Worm (Caenorhabditis elegans) whole organism, L4 larva: ENCODE measurements around the gene M05D6.2.

Experiments
- lin-39 ChIP-seq: fragments of 150-350 bp; optimal IDR thresholded peaks from 2 replicates; lab custom pipeline; 2014; ENCODE audit warnings: missing biosample characterization, missing genetic modification reagents, missing genetic modification characterization
- madf-5 ChIP-seq, 2 experiments: fragments of 200-800 bp; sonication (Bioruptor generic); IDR thresholded peaks; 2 replicates each; pipeline ENCODE4 v1.3.6; 2022; ENCODE audit warnings: missing compliant biosample characterization in 2 of 2, missing genetic modification characterization in 2 of 2
- nhr-25 ChIP-seq: sonication (generic microtip); optimal IDR thresholded peaks from 2 replicates; lab custom pipeline; 2017; ENCODE audit warnings: missing genetic modification characterization, mild to moderate bottlenecking, missing compliant biosample characterization, antibody characterized with exemption, moderate library complexity, borderline replicate concordance; ENCODE audit not compliant: insufficient read depth

ce11 chrII:8428947-8429919 is 38.7 kb upstream of the M05D6.2 start:
- no peak for TF ChIP-seq madf-5 (GFP tag; IDR thresholded peaks at IDR 0.05; lab: Robert Waterston, UW)
- no peak for TF ChIP-seq nhr-25 (tag; lab: Kevin White, UChicago)
- TF ChIP-seq lin-39 = no peak
